Fruit fly (Drosophila melanogaster) whole organism, embryonic: ENCODE measurements around the gene Cyp313b1.

ENCODE experiments used
- Asciz ChIP-seq: fragments of 200-800 bp; sonication (Bioruptor generic); optimal IDR thresholded peaks from 2 replicates; lab custom pipeline; 2017; ENCODE audit warnings: missing biosample characterization, mild to moderate bottlenecking, missing genetic modification characterization, missing genetic modification reagents
- Atf3 ChIP-seq: fragments of 200-800 bp; sonication (Bioruptor generic); optimal IDR thresholded peaks from 3 replicates; lab custom pipeline; 2016; ENCODE audit warnings: missing biosample characterization, missing genetic modification characterization
- CG10565 ChIP-seq: fragments of 200-800 bp; sonication (Bioruptor generic); optimal IDR thresholded peaks from 3 replicates; lab custom pipeline; 2016; ENCODE audit warnings: missing biosample characterization, mild to moderate bottlenecking, missing genetic modification characterization
- CG11085 ChIP-seq: fragments of 200-800 bp; sonication (Bioruptor generic); IDR thresholded peaks from 2 replicates; pipeline ENCODE4 v1.3.6; 2022; ENCODE audit warnings: missing biosample characterization, missing genetic modification characterization
- CG12769 ChIP-seq: fragments of 200-800 bp; sonication (Bioruptor generic); optimal IDR thresholded peaks from 2 replicates; lab custom pipeline; 2019; ENCODE audit warnings: missing biosample characterization, mild to moderate bottlenecking, missing genetic modification characterization, moderate library complexity
- CG13287 ChIP-seq: fragments of 200-800 bp; sonication (Bioruptor generic); IDR thresholded peaks from 2 replicates; pipeline ENCODE4 v1.3.6; 2022; ENCODE audit warnings: missing biosample characterization, missing genetic modification characterization; ENCODE audit not compliant: partially characterized antibody
- CG13424 ChIP-seq: fragments of 200-800 bp; sonication (Bioruptor generic); optimal IDR thresholded peaks from 2 replicates; lab custom pipeline; 2019; ENCODE audit warnings: missing biosample characterization, mild to moderate bottlenecking, missing genetic modification characterization, moderate library complexity
- CG13775 ChIP-seq: fragments of 200-800 bp; sonication (Bioruptor generic); optimal IDR thresholded peaks from 3 replicates; lab custom pipeline; 2017; ENCODE audit warnings: missing biosample characterization, mild to moderate bottlenecking, missing genetic modification characterization
- CG15601 ChIP-seq: fragments of 200-800 bp; sonication (Bioruptor generic); optimal IDR thresholded peaks from 3 replicates; lab custom pipeline; 2019; ENCODE audit warnings: missing biosample characterization, mild to moderate bottlenecking, missing genetic modification characterization, moderate library complexity
- CG1647 ChIP-seq: fragments of 200-800 bp; sonication (Bioruptor generic); optimal IDR thresholded peaks from 3 replicates; lab custom pipeline; 2016; ENCODE audit warnings: missing biosample characterization, missing genetic modification characterization
- CG16779 ChIP-seq: fragments of 200-800 bp; sonication (Bioruptor generic); IDR thresholded peaks from 2 replicates; pipeline ENCODE4 v1.3.6; 2022; ENCODE audit warnings: missing biosample characterization, missing genetic modification characterization
- CG17359 ChIP-seq: fragments of 200-800 bp; sonication (Bioruptor generic); optimal IDR thresholded peaks from 3 replicates; lab custom pipeline; 2018; ENCODE audit warnings: missing biosample characterization, mild to moderate bottlenecking, missing genetic modification characterization, moderate library complexity
- CG30403 ChIP-seq: fragments of 200-800 bp; sonication (Bioruptor generic); optimal IDR thresholded peaks from 3 replicates; lab custom pipeline; 2016; ENCODE audit warnings: missing biosample characterization, missing genetic modification characterization
- CG31388 ChIP-seq: fragments of 200-800 bp; sonication (Bioruptor generic); optimal IDR thresholded peaks from 2 replicates; lab custom pipeline; 2016; ENCODE audit warnings: missing biosample characterization, missing genetic modification characterization
- CG3407 ChIP-seq: fragments of 200-800 bp; sonication (Bioruptor generic); optimal IDR thresholded peaks from 2 replicates; lab custom pipeline; 2018; ENCODE audit warnings: missing biosample characterization, mild to moderate bottlenecking, missing genetic modification characterization
- CG34422 ChIP-seq: fragments of 200-800 bp; sonication (Bioruptor generic); IDR thresholded peaks from 3 replicates; pipeline ENCODE4 v1.3.6; 2022; ENCODE audit warnings: missing biosample characterization, missing genetic modification characterization
- CG7372 ChIP-seq: fragments of 200-800 bp; sonication (Bioruptor generic); IDR thresholded peaks from 2 replicates; pipeline ENCODE4 v1.3.6; 2022; ENCODE audit warnings: missing biosample characterization, missing genetic modification characterization
- CG8765 ChIP-seq: fragments of 200-800 bp; sonication (Bioruptor generic); IDR thresholded peaks from 2 replicates; pipeline ENCODE4 v1.3.6; 2022; ENCODE audit warnings: missing biosample characterization, missing genetic modification characterization
- CkIIα-i1 ChIP-seq: fragments of 200-800 bp; sonication (Bioruptor generic); IDR thresholded peaks from 2 replicates; pipeline ENCODE4 v1.3.6; 2022; ENCODE audit warnings: missing biosample characterization, missing genetic modification characterization
- Drgx ChIP-seq: fragments of 200-800 bp; sonication (Bioruptor generic); IDR thresholded peaks from 2 replicates; pipeline ENCODE4 v1.3.6; 2022; ENCODE audit warnings: missing biosample characterization, missing genetic modification characterization
- Fer3 ChIP-seq: fragments of 200-800 bp; sonication (Bioruptor generic); optimal IDR thresholded peaks from 2 replicates; lab custom pipeline; 2018; ENCODE audit warnings: missing biosample characterization, mild to moderate bottlenecking, missing genetic modification characterization, moderate library complexity
- Hand ChIP-seq: fragments of 200-800 bp; sonication (Bioruptor generic); optimal IDR thresholded peaks from 2 replicates; lab custom pipeline; 2017; ENCODE audit warnings: mild to moderate bottlenecking, missing biosample characterization, missing genetic modification reagents, missing genetic modification characterization
- Hmr ChIP-seq: fragments of 200-800 bp; sonication (Bioruptor generic); optimal IDR thresholded peaks from 3 replicates; lab custom pipeline; 2017; ENCODE audit warnings: mild to moderate bottlenecking, missing biosample characterization, missing genetic modification reagents, missing genetic modification characterization
- Hsf ChIP-seq: fragments of 200-800 bp; sonication (Bioruptor generic); optimal IDR thresholded peaks from 3 replicates; lab custom pipeline; 2016; ENCODE audit warnings: missing biosample characterization, missing genetic modification characterization
- Med ChIP-seq: fragments of 200-800 bp; sonication (Bioruptor generic); peaks from one replicate; lab custom pipeline; 2016; ENCODE audit warnings: missing biosample characterization, missing genetic modification characterization, mild to moderate bottlenecking, inconsistent platforms, moderate library complexity
- Mes4 ChIP-seq: fragments of 200-800 bp; sonication (Bioruptor generic); optimal IDR thresholded peaks from 2 replicates; lab custom pipeline; 2016; ENCODE audit warnings: missing biosample characterization, missing genetic modification characterization
- PHDP ChIP-seq: fragments of 200-800 bp; sonication (Bioruptor generic); optimal IDR thresholded peaks from 3 replicates; lab custom pipeline; 2018; ENCODE audit warnings: missing biosample characterization, mild to moderate bottlenecking, missing genetic modification characterization, moderate library complexity
- Poxn ChIP-seq: fragments of 200-800 bp; sonication (Bioruptor generic); IDR thresholded peaks from 2 replicates; pipeline ENCODE4 v1.3.6; 2022; ENCODE audit warnings: missing biosample characterization, missing genetic modification characterization
- Spps ChIP-seq: fragments of 200-800 bp; sonication (Bioruptor generic); optimal IDR thresholded peaks from 2 replicates; lab custom pipeline; 2018; ENCODE audit warnings: missing biosample characterization, mild to moderate bottlenecking, missing genetic modification characterization
- Xbp1 ChIP-seq: fragments of 200-800 bp; sonication (Bioruptor generic); optimal IDR thresholded peaks from 3 replicates; lab custom pipeline; 2016; ENCODE audit warnings: missing biosample characterization, mild to moderate bottlenecking, missing genetic modification characterization
- amos ChIP-seq: fragments of 200-800 bp; sonication (Bioruptor generic); IDR thresholded peaks from 2 replicates; pipeline ENCODE4 v1.3.6; 2022; ENCODE audit warnings: missing biosample characterization, missing genetic modification characterization; ENCODE audit not compliant: partially characterized antibody
- ato ChIP-seq: fragments of 200-800 bp; sonication (Bioruptor generic); IDR thresholded peaks from 2 replicates; pipeline ENCODE4 v1.3.6; 2022; ENCODE audit warnings: missing biosample characterization, missing genetic modification characterization; ENCODE audit not compliant: partially characterized antibody
- bigmax ChIP-seq: fragments of 200-800 bp; sonication (Bioruptor generic); optimal IDR thresholded peaks from 2 replicates; lab custom pipeline; 2018; ENCODE audit warnings: missing biosample characterization, mild to moderate bottlenecking, missing genetic modification characterization
- br ChIP-seq: fragments of >200 bp; optimal IDR thresholded peaks from 2 replicates; lab custom pipeline; 2017
- bsh ChIP-seq, 2 experiments: fragments of 200-800 bp; sonication (Bioruptor generic); optimal IDR thresholded peaks; 2 replicates each; lab custom pipeline; 2017 to 2018; ENCODE audit warnings: mild to moderate bottlenecking in 2 of 2, missing biosample characterization in 2 of 2, missing genetic modification characterization in 2 of 2, moderate library complexity in 1 of 2
- ems ChIP-seq: fragments of 200-800 bp; sonication (Bioruptor generic); optimal IDR thresholded peaks from 3 replicates; lab custom pipeline; 2016; ENCODE audit warnings: missing biosample characterization, missing genetic modification characterization
- gce ChIP-seq: fragments of 200-800 bp; sonication (Bioruptor generic); IDR thresholded peaks from 3 replicates; pipeline ENCODE4 v1.3.6; 2022; ENCODE audit warnings: missing biosample characterization, missing genetic modification characterization
- kay ChIP-seq: fragments of 200-800 bp; sonication (Bioruptor generic); optimal IDR thresholded peaks from 2 replicates; lab custom pipeline; 2016; ENCODE audit warnings: missing biosample characterization, missing genetic modification characterization
- ken ChIP-seq: fragments of 200-800 bp; sonication (Bioruptor generic); IDR thresholded peaks from 3 replicates; pipeline ENCODE4 v1.3.6; 2022; ENCODE audit warnings: missing biosample characterization, missing genetic modification characterization
- lmd ChIP-seq: fragments of 200-800 bp; sonication (Bioruptor generic); IDR thresholded peaks from 2 replicates; pipeline ENCODE4 v1.3.6; 2022; ENCODE audit warnings: missing biosample characterization, missing genetic modification characterization
- mirr ChIP-seq: fragments of 200-800 bp; sonication (Bioruptor generic); optimal IDR thresholded peaks from 3 replicates; lab custom pipeline; 2018; ENCODE audit warnings: missing biosample characterization, mild to moderate bottlenecking, missing genetic modification characterization
- nerfin-1 ChIP-seq: fragments of 200-800 bp; sonication (Bioruptor generic); optimal IDR thresholded peaks from 3 replicates; lab custom pipeline; 2019; ENCODE audit warnings: missing biosample characterization, mild to moderate bottlenecking, missing genetic modification characterization, moderate library complexity
- odd ChIP-seq: fragments of 200-800 bp; sonication (Bioruptor generic); optimal IDR thresholded peaks from 2 replicates; lab custom pipeline; 2017; ENCODE audit warnings: missing biosample characterization, mild to moderate bottlenecking, missing genetic modification characterization
- pzg ChIP-seq: fragments of 200-800 bp; sonication (Bioruptor generic); optimal IDR thresholded peaks from 3 replicates; lab custom pipeline; 2018; ENCODE audit warnings: missing biosample characterization, mild to moderate bottlenecking, missing genetic modification characterization, moderate library complexity
- schlank ChIP-seq: fragments of 200-800 bp; sonication (Bioruptor generic); optimal IDR thresholded peaks from 2 replicates; lab custom pipeline; 2018; ENCODE audit warnings: missing biosample characterization, mild to moderate bottlenecking, missing genetic modification characterization
- scrt ChIP-seq: fragments of 200-800 bp; sonication (Bioruptor generic); optimal IDR thresholded peaks from 2 replicates; lab custom pipeline; 2018; ENCODE audit warnings: missing biosample characterization, mild to moderate bottlenecking, missing genetic modification characterization, moderate library complexity
- stc ChIP-seq: fragments of 200-800 bp; sonication (Bioruptor generic); IDR thresholded peaks from 2 replicates; pipeline ENCODE4 v1.3.6; 2022; ENCODE audit warnings: missing biosample characterization, missing genetic modification characterization
- sug ChIP-seq: fragments of 200-800 bp; optimal IDR thresholded peaks from 2 replicates; lab custom pipeline; 2019; ENCODE audit warnings: missing biosample characterization, mild to moderate bottlenecking, missing genetic modification characterization, moderate library complexity
- z ChIP-seq: fragments of 200-800 bp; sonication (Bioruptor generic); IDR thresholded peaks from 3 replicates; pipeline ENCODE4 v1.3.6; 2022; ENCODE audit warnings: missing biosample characterization, missing genetic modification characterization

Cyp313b1 gene

dm6 chr3R:8659907-8660660, 14.6 kb upstream of the Cyp313b1 start (continued):
- TF ChIP-seq lmd (GFP tag; lab: Robert Waterston, UW) (peak; percentile 6; the same call in 1 of the 2 replicates), gce (GFP tag; lab: Robert Waterston, UW) (peak; percentile 49; the same call in 1 of the 3 replicates), CG10565 (GFP tag; lab: Kevin White, UChicago) (no peak), CkIIα-i1 (GFP tag; lab: Robert Waterston, UW) (no peak), CG11085 (GFP tag; lab: Robert Waterston, UW) (no peak), sug (tag; lab: Kevin White, UChicago) (peak; percentile 64), Med (GFP tag; lab: Kevin White, UChicago) (peak; percentile 98), Fer3 (tag; lab: Kevin White, UChicago) (peak; percentile 31), Hand (GFP tag; lab: Kevin White, UChicago) (no peak), z (no peak), Mes4 (GFP tag; lab: Kevin White, UChicago) (peak; percentile 26), ato (GFP tag; lab: Robert Waterston, UW) (peak; percentile 88), PHDP (peak; percentile 20), Asciz (no peak), scrt (GFP tag; lab: Kevin White, UChicago) (peak; percentile 6), CG16779 (GFP tag; lab: Robert Waterston, UW) (0 out of 2 replicates have a peak, but pooled peaks have one; percentile 57), Xbp1 (GFP tag; lab: Kevin White, UChicago) (peak; percentile 61), br (lab: Kevin White, UChicago) (no peak), kay (GFP tag; lab: Kevin White, UChicago) (no peak), Hsf (GFP tag; lab: Kevin White, UChicago) (peak; percentile 39), CG13287 (GFP tag; lab: Robert Waterston, UW) (peak; percentile 88), CG34422 (GFP tag; lab: Robert Waterston, UW) (peak; percentile 55; the same call in 1 of the 3 replicates), odd (GFP tag; lab: Kevin White, UChicago) (peak; percentile 21), Poxn (GFP tag; lab: Robert Waterston, UW) (no peak), CG12769 (tag; lab: Kevin White, UChicago) (peak; percentile 71), CG3407 (no peak), schlank (peak; percentile 16), ems (GFP tag; lab: Kevin White, UChicago) (peak; percentile 53), CG13775 (GFP tag; lab: Kevin White, UChicago) (peak; percentile 7), bsh (GFP tag; optimal IDR thresholded peaks at IDR 0.05; lab: Kevin White, UChicago) (peak in 1 of 2 experiments; percentile 26), CG17359 (tag; lab: Kevin White, UChicago) (peak; percentile 2), nerfin-1 (tag; lab: Kevin White, UChicago) (peak; percentile 39), CG13424 (tag; lab: Kevin White, UChicago) (peak; percentile 46), bigmax (GFP tag; lab: Kevin White, UChicago) (peak; percentile 47), pzg (peak; percentile 99), CG15601 (tag; lab: Kevin White, UChicago) (peak; percentile 60), CG8765 (GFP tag; lab: Robert Waterston, UW) (0 out of 2 replicates have a peak, but pooled peaks have one; percentile 18), CG1647 (GFP tag; lab: Kevin White, UChicago) (peak; percentile 27), CG7372 (no peak), ken (GFP tag; lab: Robert Waterston, UW) (peak; percentile 77), CG31388 (GFP tag; lab: Kevin White, UChicago) (no peak), mirr (GFP tag; lab: Kevin White, UChicago) (peak; percentile 29), Drgx (GFP tag; lab: Robert Waterston, UW) (no peak), Atf3 (no peak), Hmr (GFP tag; lab: Kevin White, UChicago) (peak; percentile 82), CG30403 (peak; percentile 18), Spps (tag; lab: Kevin White, UChicago) (no peak), amos (GFP tag; lab: Robert Waterston, UW) (peak; percentile 96), stc (GFP tag; lab: Robert Waterston, UW) (no peak; the same call in 1 of the 2 replicates)
